Fruit fly (Drosophila melanogaster) whole organism, prepupa: ENCODE results near the gene mTerf3.

Source experiments
- CG10631 ChIP-seq: fragments of 200-800 bp; sonication (Bioruptor generic); optimal IDR thresholded peaks from 2 replicates; lab custom pipeline; 2016; ENCODE audit warnings: missing biosample characterization, missing genetic modification characterization
- CG11762 ChIP-seq: fragments of 200-800 bp; sonication (Bioruptor generic); optimal IDR thresholded peaks from 3 replicates; lab custom pipeline; 2016; ENCODE audit warnings: missing biosample characterization, missing genetic modification characterization; ENCODE audit not compliant: insufficient read depth
- CG11902 ChIP-seq: fragments of 200-800 bp; sonication (Bioruptor generic); optimal IDR thresholded peaks from 3 replicates; lab custom pipeline; 2016; ENCODE audit warnings: missing biosample characterization, missing genetic modification characterization
- CG15336 ChIP-seq: fragments of 200-800 bp; sonication (Bioruptor generic); IDR thresholded peaks from 2 replicates; pipeline ENCODE4 v1.3.6; 2022; ENCODE audit warnings: missing biosample characterization, missing genetic modification characterization
- CG1621 ChIP-seq: fragments of 200-800 bp; sonication (Bioruptor generic); optimal IDR thresholded peaks from 3 replicates; lab custom pipeline; 2018; ENCODE audit warnings: missing biosample characterization, mild to moderate bottlenecking, missing genetic modification characterization
- CG31627 ChIP-seq: fragments of 200-800 bp; sonication (Bioruptor generic); optimal IDR thresholded peaks from 3 replicates; lab custom pipeline; 2016; ENCODE audit warnings: missing biosample characterization, missing genetic modification characterization
- CG32006 ChIP-seq: fragments of 200-800 bp; sonication (Bioruptor generic); optimal IDR thresholded peaks from 3 replicates; lab custom pipeline; 2017; ENCODE audit warnings: missing biosample characterization, mild to moderate bottlenecking, missing genetic modification characterization
- CG34406 ChIP-seq: fragments of 200-800 bp; sonication (Bioruptor generic); optimal IDR thresholded peaks from 3 replicates; lab custom pipeline; 2016; ENCODE audit warnings: missing biosample characterization, missing genetic modification characterization
- CG3919 ChIP-seq: fragments of 200-800 bp; sonication (Bioruptor generic); optimal IDR thresholded peaks from 3 replicates; lab custom pipeline; 2016; ENCODE audit warnings: missing biosample characterization, missing genetic modification characterization
- CG6163 ChIP-seq: fragments of 200-800 bp; sonication (Bioruptor generic); IDR thresholded peaks from 3 replicates; pipeline ENCODE4 v1.3.6; 2022; ENCODE audit warnings: missing biosample characterization, missing genetic modification characterization
- CG6276 ChIP-seq: fragments of 200-800 bp; sonication (Bioruptor generic); optimal IDR thresholded peaks from 2 replicates; lab custom pipeline; 2017; ENCODE audit warnings: missing biosample characterization, mild to moderate bottlenecking, missing genetic modification characterization
- CG6792 ChIP-seq: fragments of 200-800 bp; sonication (Bioruptor generic); optimal IDR thresholded peaks from 3 replicates; lab custom pipeline; 2016; ENCODE audit warnings: missing biosample characterization, missing genetic modification characterization
- CG6854 ChIP-seq: fragments of 200-800 bp; sonication (Bioruptor generic); optimal IDR thresholded peaks from 2 replicates; lab custom pipeline; 2017; ENCODE audit warnings: missing biosample characterization, mild to moderate bottlenecking, missing genetic modification characterization
- CG7368 ChIP-seq: fragments of 200-800 bp; sonication (Bioruptor generic); optimal IDR thresholded peaks from 3 replicates; lab custom pipeline; 2016; ENCODE audit warnings: missing biosample characterization, missing genetic modification characterization
- CG8119 ChIP-seq: fragments of 200-800 bp; sonication (Bioruptor generic); IDR thresholded peaks from 3 replicates; pipeline ENCODE4 v1.3.6; 2022; ENCODE audit warnings: missing biosample characterization, missing genetic modification characterization
- CG8632 ChIP-seq: fragments of 200-800 bp; sonication (Bioruptor generic); optimal IDR thresholded peaks from 3 replicates; lab custom pipeline; 2016; ENCODE audit warnings: missing biosample characterization, missing genetic modification characterization
- Eip93F ChIP-seq: fragments of 200-800 bp; sonication (Bioruptor generic); optimal IDR thresholded peaks from 2 replicates; lab custom pipeline; 2016; ENCODE audit warnings: missing biosample characterization, mild to moderate bottlenecking, missing genetic modification characterization
- Ets21C ChIP-seq: fragments of 200-800 bp; sonication (Bioruptor generic); optimal IDR thresholded peaks from 3 replicates; lab custom pipeline; 2016; ENCODE audit warnings: missing biosample characterization, missing genetic modification characterization
- Ets96B ChIP-seq: fragments of 200-800 bp; optimal IDR thresholded peaks from 2 replicates; lab custom pipeline; 2019; ENCODE audit warnings: missing biosample characterization, mild to moderate bottlenecking, missing genetic modification characterization, moderate library complexity
- Gug ChIP-seq: fragments of 200-800 bp; sonication (Bioruptor generic); IDR thresholded peaks from 2 replicates; pipeline ENCODE4 v1.3.6; 2022; ENCODE audit warnings: missing biosample characterization, missing genetic modification characterization
- Hr39 ChIP-seq: fragments of 200-800 bp; sonication (Bioruptor generic); optimal IDR thresholded peaks from 2 replicates; lab custom pipeline; 2016; ENCODE audit warnings: missing biosample characterization, missing genetic modification characterization
- OdsH ChIP-seq: fragments of 200-800 bp; sonication (Bioruptor generic); optimal IDR thresholded peaks from 3 replicates; lab custom pipeline; 2016; ENCODE audit warnings: missing biosample characterization, missing genetic modification characterization
- Sox102F ChIP-seq: fragments of 200-800 bp; sonication (Bioruptor generic); optimal IDR thresholded peaks from 2 replicates; lab custom pipeline; 2016; ENCODE audit warnings: missing biosample characterization, mild to moderate bottlenecking, missing genetic modification characterization
- Sox14 ChIP-seq: fragments of 200-800 bp; sonication (Bioruptor generic); optimal IDR thresholded peaks from 3 replicates; lab custom pipeline; 2016; ENCODE audit warnings: missing biosample characterization, missing genetic modification characterization
- dac ChIP-seq: fragments of 200-800 bp; sonication (Bioruptor generic); optimal IDR thresholded peaks from 2 replicates; lab custom pipeline; 2017; ENCODE audit warnings: missing biosample characterization, mild to moderate bottlenecking, missing genetic modification characterization
- dsx ChIP-seq: fragments of 200-800 bp; optimal IDR thresholded peaks from 3 replicates; lab custom pipeline; 2019; ENCODE audit warnings: missing biosample characterization, mild to moderate bottlenecking, missing genetic modification characterization, moderate library complexity; ENCODE audit not compliant: poor library complexity, severe bottlenecking
- eg ChIP-seq: fragments of 200-800 bp; sonication (Bioruptor generic); IDR thresholded peaks from 3 replicates; pipeline ENCODE4 v1.3.6; 2022; ENCODE audit warnings: missing biosample characterization, missing genetic modification characterization
- esn ChIP-seq: fragments of 200-800 bp; sonication (Bioruptor generic); optimal IDR thresholded peaks from 2 replicates; lab custom pipeline; 2016; ENCODE audit warnings: missing biosample characterization, mild to moderate bottlenecking, missing genetic modification characterization, moderate library complexity
- fd59A ChIP-seq: fragments of 200-800 bp; sonication (Bioruptor generic); optimal IDR thresholded peaks from 2 replicates; lab custom pipeline; 2017; ENCODE audit warnings: missing biosample characterization, mild to moderate bottlenecking, missing genetic modification characterization, missing genetic modification reagents
- fd85E ChIP-seq: fragments of 200-800 bp; sonication (Bioruptor generic); optimal IDR thresholded peaks from 3 replicates; lab custom pipeline; 2016; ENCODE audit warnings: missing biosample characterization, missing genetic modification characterization
- pdm3 ChIP-seq: fragments of 200-800 bp; sonication (Bioruptor generic); optimal IDR thresholded peaks from 3 replicates; lab custom pipeline; 2016; ENCODE audit warnings: missing biosample characterization, missing genetic modification characterization
- ss ChIP-seq, 2 experiments: fragments of 200-800 bp; sonication (Bioruptor generic); optimal IDR thresholded peaks; 2 replicates in 1 of 2; 3 replicates in 1 of 2; lab custom pipeline; 2017 to 2018; ENCODE audit warnings: mild to moderate bottlenecking in 2 of 2, missing biosample characterization in 2 of 2, missing genetic modification characterization in 2 of 2, moderate library complexity in 1 of 2
- topi ChIP-seq: fragments of 200-800 bp; sonication (Bioruptor generic); optimal IDR thresholded peaks from 3 replicates; lab custom pipeline; 2016; ENCODE audit warnings: missing biosample characterization, missing genetic modification characterization
- vri ChIP-seq: fragments of 200-800 bp; sonication (Bioruptor generic); optimal IDR thresholded peaks from 3 replicates; lab custom pipeline; 2016; ENCODE audit warnings: missing biosample characterization, mild to moderate bottlenecking, missing genetic modification characterization

mTerf3 gene

DNA sequence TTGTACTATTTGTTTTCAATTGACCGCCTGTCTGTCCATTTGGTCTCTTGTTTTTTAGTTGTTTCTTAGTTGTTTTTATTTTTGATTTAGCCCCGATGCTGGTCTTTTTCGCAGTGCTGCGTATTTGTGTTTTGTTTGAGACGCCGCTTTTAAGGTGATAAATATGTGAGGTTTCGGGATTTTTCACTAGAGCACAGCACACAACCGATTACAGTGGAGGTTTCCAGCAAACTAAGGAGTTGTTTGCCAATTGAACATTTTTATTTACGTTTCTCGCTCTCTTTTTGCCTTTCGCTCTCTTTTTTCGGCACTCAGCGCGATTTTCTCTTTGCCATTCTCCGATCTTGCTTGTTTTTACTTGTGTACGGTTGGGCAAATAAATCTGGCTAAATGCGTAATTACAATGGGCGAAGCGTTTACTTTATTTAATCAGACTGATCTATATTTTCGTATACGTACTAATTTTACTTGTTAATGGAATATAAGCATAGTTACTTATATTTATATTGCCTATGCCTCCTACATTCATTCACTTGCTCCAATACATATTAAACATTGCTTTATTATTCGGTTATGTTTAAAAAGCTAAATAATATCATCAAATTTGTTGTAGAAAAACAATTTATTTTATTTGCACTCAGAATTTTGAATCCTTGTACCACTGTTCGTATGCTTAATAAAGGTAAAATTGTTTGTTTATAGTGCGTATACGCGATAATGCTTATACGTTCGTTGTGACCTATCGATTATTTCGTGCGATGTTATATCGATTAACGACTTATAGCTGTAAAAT lies 19.8 kb upstream of the mTerf3 start, which contains the start of gene Rcd2 (continued):
- peak; percentile 55 for TF ChIP-seq CG7368
- TF ChIP-seq Sox102F, result peak; percentile 87
- TF ChIP-seq pdm3 (GFP tag; lab: Kevin White, UChicago), result peak; percentile 74
- peak; percentile 6 for TF ChIP-seq CG6854 (GFP tag; lab: Kevin White, UChicago)
- peak; percentile 52 to 82 for TF ChIP-seq ss (GFP tag; optimal IDR thresholded peaks at IDR 0.05; lab: Kevin White, UChicago)
- TF ChIP-seq Hr39 (GFP tag; lab: Kevin White, UChicago), result peak; percentile 55
- peak; percentile 49 for TF ChIP-seq CG11762 (GFP tag; lab: Kevin White, UChicago)
- peak; percentile 85 for TF ChIP-seq CG34406 (GFP tag; lab: Kevin White, UChicago)
- peak; percentile 64 for TF ChIP-seq fd85E (GFP tag; lab: Kevin White, UChicago)
- no peak for TF ChIP-seq Eip93F (GFP tag; lab: Kevin White, UChicago)
- peak; percentile 51 for TF ChIP-seq Ets21C (GFP tag; lab: Kevin White, UChicago)
- no peak for TF ChIP-seq dac
- peak; percentile 80 for TF ChIP-seq OdsH (GFP tag; lab: Kevin White, UChicago)
- TF ChIP-seq dsx (GFP tag; lab: Kevin White, UChicago), result peak; percentile 76
- peak; percentile 69 for TF ChIP-seq vri
- peak; percentile 66 for TF ChIP-seq CG6792
- TF ChIP-seq CG31627 (GFP tag; lab: Kevin White, UChicago), result peak; percentile 43
- TF ChIP-seq CG1621 (tag; lab: Kevin White, UChicago), result peak; percentile 74
- TF ChIP-seq CG11902 (GFP tag; lab: Kevin White, UChicago), result peak; percentile 31
- TF ChIP-seq Gug (GFP tag; lab: Robert Waterston, UW), result peak; percentile 75
- TF ChIP-seq CG3919 (GFP tag; lab: Kevin White, UChicago), result peak; percentile 83
- TF ChIP-seq Sox14, result peak; percentile 78
- TF ChIP-seq Ets96B, result peak; percentile 81
- TF ChIP-seq esn, result peak; percentile 83
- TF ChIP-seq CG6163 (GFP tag; lab: Robert Waterston, UW), result peak; percentile 75; the same call in 2 of the 3 replicates
- peak; percentile 85 for TF ChIP-seq topi
- TF ChIP-seq fd59A (GFP tag; lab: Kevin White, UChicago), result peak; percentile 27
- peak; percentile 71 for TF ChIP-seq CG10631 (GFP tag; lab: Kevin White, UChicago)

- TF ChIP-seq CG31627 (GFP tag; lab: Kevin White, UChicago), result no peak
- no peak for TF ChIP-seq CG8632 (GFP tag; lab: Kevin White, UChicago)
- peak; percentile 4 for TF ChIP-seq esn
- no peak for TF ChIP-seq CG15336 (GFP tag; lab: Robert Waterston, UW)
- no peak for TF ChIP-seq eg (GFP tag; lab: Robert Waterston, UW)
- peak; percentile 100 for TF ChIP-seq vri
- TF ChIP-seq CG3919 (GFP tag; lab: Kevin White, UChicago), result no peak
- no peak for TF ChIP-seq CG8119
- no peak for TF ChIP-seq Gug (GFP tag; lab: Robert Waterston, UW)
- peak; percentile 41 for TF ChIP-seq Eip93F (GFP tag; lab: Kevin White, UChicago)
- no peak for TF ChIP-seq dac
- TF ChIP-seq CG6163 (GFP tag; lab: Robert Waterston, UW), result no peak
Measured at dm6 chr3L:20539116-20539990, 18.8 kb upstream of the mTerf3 start.

- TF ChIP-seq CG6276 (GFP tag; lab: Kevin White, UChicago), result peak; percentile 15
- TF ChIP-seq pdm3 (GFP tag; lab: Kevin White, UChicago), result no peak
- no peak for TF ChIP-seq CG32006
- TF ChIP-seq CG15336 (GFP tag; lab: Robert Waterston, UW), result 0 out of 2 replicates have a peak, but pooled peaks have one; percentile 28
- peak; percentile 29 for TF ChIP-seq vri
Measured at dm6 chr3L:20538458-20538857, 17.9 kb upstream of the mTerf3 start.
